Worm (Caenorhabditis elegans) whole organism, L1 larva: Measurements from ENCODE around the gene ptr-4.
A peak's percentile ranks its signal among the peaks of the same experiment; 100 is the strongest.

Experiments used
- C04F5.9 ChIP-seq: sonication (generic microtip); optimal IDR thresholded peaks from 2 replicates; lab custom pipeline; 2016; ENCODE audit warnings: missing genetic modification characterization, missing compliant biosample characterization
- F16B12.6 ChIP-seq: fragments of 150-350 bp; optimal IDR thresholded peaks from 2 replicates; lab custom pipeline; 2014; ENCODE audit warnings: missing biosample characterization, missing genetic modification characterization
- Y116A8C.19 ChIP-seq: sonication (generic microtip); optimal IDR thresholded peaks from 2 replicates; lab custom pipeline; 2016; ENCODE audit warnings: missing compliant biosample characterization, missing genetic modification characterization, borderline replicate concordance
- aha-1 ChIP-seq: fragments of 150-350 bp; optimal IDR thresholded peaks from 2 replicates; lab custom pipeline; 2014; ENCODE audit warnings: missing biosample characterization, missing genetic modification characterization
- alr-1 ChIP-seq: fragments of 200-800 bp; sonication (Bioruptor generic); optimal IDR thresholded peaks from 2 replicates; lab custom pipeline; 2018; ENCODE audit warnings: borderline replicate concordance, mild to moderate bottlenecking, missing genetic modification characterization, missing compliant biosample characterization
- aly-2 ChIP-seq: fragments of 150-350 bp; optimal IDR thresholded peaks from 2 replicates; lab custom pipeline; 2014; ENCODE audit warnings: missing biosample characterization, missing genetic modification characterization
- ama-1 ChIP-seq: fragments of 150-350 bp; optimal IDR thresholded peaks from 2 replicates; lab custom pipeline; 2014
- blmp-1 ChIP-seq: fragments of 150-350 bp; optimal IDR thresholded peaks from 2 replicates; lab custom pipeline; 2014; ENCODE audit warnings: missing biosample characterization, missing genetic modification characterization
- ceh-8 ChIP-seq: fragments of 200-800 bp; sonication (Bioruptor generic); optimal IDR thresholded peaks from 2 replicates; lab custom pipeline; 2018; ENCODE audit warnings: mild to moderate bottlenecking, missing genetic modification characterization, moderate library complexity, missing compliant biosample characterization
- ceh-88 ChIP-seq: fragments of 200-800 bp; sonication (Bioruptor generic); IDR thresholded peaks from 2 replicates; pipeline ENCODE4 v1.3.6; 2022; ENCODE audit warnings: missing genetic modification characterization, missing compliant biosample characterization
- ceh-90 ChIP-seq: sonication (generic microtip); optimal IDR thresholded peaks from 2 replicates; lab custom pipeline; 2016; ENCODE audit warnings: missing genetic modification characterization, missing compliant biosample characterization
- ces-1 ChIP-seq: fragments of 150-350 bp; optimal IDR thresholded peaks from 2 replicates; lab custom pipeline; 2014; ENCODE audit warnings: missing biosample characterization, missing genetic modification reagents, missing genetic modification characterization
- dpl-1 ChIP-seq, 3 experiments: fragments of 150-350 bp in 2 of 3; sonication (generic microtip) in 1 of 3; optimal IDR thresholded peaks; 2 replicates each; lab custom pipeline; 2014 to 2017; ENCODE audit warnings: missing biosample characterization in 3 of 3, missing genetic modification characterization in 3 of 3, missing genetic modification reagents in 3 of 3
- egl-13 ChIP-seq: sonication (generic microtip); optimal IDR thresholded peaks from 2 replicates; lab custom pipeline; 2016; ENCODE audit warnings: missing genotype, missing genetic modification reagents, missing genetic modification characterization, missing compliant biosample characterization
- elt-3 ChIP-seq, 6 experiments: fragments of 150-350 bp in 1 of 6; sonication (generic microtip); optimal IDR thresholded peaks; 2 replicates each; lab custom pipeline; 2017 to 2018; ENCODE audit warnings: missing biosample characterization in 6 of 6, missing genetic modification characterization in 6 of 6, inconsistent platforms in 1 of 6
- fkh-4 ChIP-seq: sonication (generic microtip); optimal IDR thresholded peaks from 2 replicates; lab custom pipeline; 2016; ENCODE audit warnings: missing compliant biosample characterization, missing genetic modification characterization, borderline replicate concordance
- irx-1 ChIP-seq: sonication (generic microtip); optimal IDR thresholded peaks from 2 replicates; lab custom pipeline; 2016; ENCODE audit warnings: missing genetic modification characterization, missing compliant biosample characterization
- isw-1 ChIP-seq: fragments of 200-800 bp; sonication (Bioruptor generic); IDR thresholded peaks from 2 replicates; pipeline ENCODE4 v1.3.6; 2022; ENCODE audit warnings: missing genetic modification characterization, missing compliant biosample characterization
- jun-1 ChIP-seq: fragments of 150-350 bp; optimal IDR thresholded peaks from 2 replicates; lab custom pipeline; 2014; ENCODE audit warnings: missing biosample characterization, missing genetic modification reagents, missing genetic modification characterization
- lin-13 ChIP-seq: fragments of 150-350 bp; optimal IDR thresholded peaks from 2 replicates; lab custom pipeline; 2014; ENCODE audit warnings: missing biosample characterization, missing genetic modification reagents, missing genetic modification characterization
- lin-14 ChIP-seq: fragments of 200-800 bp; sonication (Bioruptor generic); optimal IDR thresholded peaks from 2 replicates; lab custom pipeline; 2018; ENCODE audit warnings: mild to moderate bottlenecking, missing genetic modification characterization, moderate library complexity, missing compliant biosample characterization
- lin-35 ChIP-seq, 2 experiments: fragments of 150-350 bp; optimal IDR thresholded peaks; 2 replicates each; lab custom pipeline; 2014; ENCODE audit warnings: missing biosample characterization in 2 of 2, missing genetic modification characterization in 2 of 2, missing genetic modification reagents in 2 of 2
- lin-39 ChIP-seq: fragments of 150-350 bp; optimal IDR thresholded peaks from 2 replicates; lab custom pipeline; 2014; ENCODE audit warnings: missing biosample characterization, missing genetic modification reagents, missing genetic modification characterization
- lir-3 ChIP-seq: sonication (generic microtip); optimal IDR thresholded peaks from 2 replicates; lab custom pipeline; 2016; ENCODE audit warnings: mild to moderate bottlenecking, missing genetic modification characterization, moderate library complexity, missing compliant biosample characterization; ENCODE audit not compliant: poor library complexity
- mab-9 ChIP-seq: fragments of 200-800 bp; sonication (Bioruptor generic); IDR thresholded peaks from 2 replicates; pipeline ENCODE4 v1.3.6; 2022; ENCODE audit warnings: missing genetic modification reagents, missing genetic modification characterization, missing compliant biosample characterization
- mep-1 ChIP-seq: fragments of 150-350 bp; optimal IDR thresholded peaks from 2 replicates; lab custom pipeline; 2014; ENCODE audit warnings: missing biosample characterization, missing genetic modification characterization
- nhr-11 ChIP-seq: fragments of 150-350 bp; optimal IDR thresholded peaks from 2 replicates; lab custom pipeline; 2014; ENCODE audit warnings: missing biosample characterization, missing genetic modification characterization
- nhr-19 ChIP-seq: fragments of 200-800 bp; sonication (Bioruptor generic); conservative IDR thresholded peaks from 2 replicates; pipeline ENCODE4 v1.3.6; 2022; ENCODE audit warnings: missing genetic modification characterization, missing compliant biosample characterization
- nhr-20 ChIP-seq: sonication (generic microtip); optimal IDR thresholded peaks from 2 replicates; lab custom pipeline; 2016; ENCODE audit warnings: mild to moderate bottlenecking, missing genetic modification characterization, missing compliant biosample characterization
- nhr-28 ChIP-seq: fragments of 150-350 bp; optimal IDR thresholded peaks from 2 replicates; lab custom pipeline; 2014; ENCODE audit warnings: missing biosample characterization, missing genetic modification characterization
- nhr-71 ChIP-seq: sonication (generic microtip); optimal IDR thresholded peaks from 2 replicates; lab custom pipeline; 2016; ENCODE audit warnings: mild to moderate bottlenecking, missing genetic modification characterization, moderate library complexity, missing compliant biosample characterization
- nhr-77 ChIP-seq: fragments of 150-350 bp; optimal IDR thresholded peaks from 2 replicates; lab custom pipeline; 2014; ENCODE audit warnings: missing biosample characterization, missing genetic modification characterization
- nhr-84 ChIP-seq: sonication (generic microtip); optimal IDR thresholded peaks from 2 replicates; lab custom pipeline; 2017; ENCODE audit warnings: missing biosample characterization, missing genetic modification characterization
- nhr-85 ChIP-seq: sonication (generic microtip); peaks from one replicate; lab custom pipeline; 2016; ENCODE audit warnings: missing genetic modification characterization, inconsistent platforms, missing compliant biosample characterization
- pag-3 ChIP-seq: sonication (generic microtip); optimal IDR thresholded peaks from 2 replicates; lab custom pipeline; 2017; ENCODE audit warnings: missing genetic modification characterization, mild to moderate bottlenecking, missing compliant biosample characterization, antibody characterized with exemption, borderline replicate concordance; ENCODE audit not compliant: insufficient read depth
- pqm-1 ChIP-seq: sonication (generic microtip); optimal IDR thresholded peaks from 3 replicates; lab custom pipeline; 2017; ENCODE audit warnings: missing biosample characterization, missing genetic modification characterization
- snu-23 ChIP-seq: sonication (generic microtip); optimal IDR thresholded peaks from 2 replicates; lab custom pipeline; 2016; ENCODE audit warnings: missing genetic modification characterization, missing compliant biosample characterization
- sox-4 ChIP-seq: sonication (generic microtip); optimal IDR thresholded peaks from 2 replicates; lab custom pipeline; 2016; ENCODE audit warnings: missing genetic modification characterization, missing compliant biosample characterization
- sup-37 ChIP-seq: fragments of 200-800 bp; sonication (Bioruptor generic); optimal IDR thresholded peaks from 2 replicates; lab custom pipeline; 2018; ENCODE audit warnings: mild to moderate bottlenecking, missing genetic modification characterization, missing compliant biosample characterization
- tbx-2 ChIP-seq: sonication (generic microtip); optimal IDR thresholded peaks from 2 replicates; lab custom pipeline; 2016; ENCODE audit warnings: missing genetic modification characterization, missing compliant biosample characterization
- unc-130 ChIP-seq: fragments of 150-350 bp; optimal IDR thresholded peaks from 2 replicates; lab custom pipeline; 2017; ENCODE audit warnings: missing biosample characterization, missing genetic modification characterization, inconsistent platforms
- unc-30 ChIP-seq: sonication (generic microtip); optimal IDR thresholded peaks from 2 replicates; lab custom pipeline; 2017; ENCODE audit warnings: missing biosample characterization, missing genetic modification characterization
- unc-86 ChIP-seq: sonication (generic microtip); optimal IDR thresholded peaks from 2 replicates; lab custom pipeline; 2016; ENCODE audit warnings: missing genetic modification characterization, missing compliant biosample characterization
- xbp-1 ChIP-seq: sonication (generic microtip); optimal IDR thresholded peaks from 2 replicates; lab custom pipeline; 2016; ENCODE audit warnings: missing genetic modification characterization, missing compliant biosample characterization
- zag-1 ChIP-seq: fragments of 150-350 bp; optimal IDR thresholded peaks from 2 replicates; lab custom pipeline; 2014; ENCODE audit warnings: missing biosample characterization, missing genetic modification characterization
- ztf-11 ChIP-seq, 2 experiments: sonication (generic microtip); optimal IDR thresholded peaks; 2 replicates each; lab custom pipeline; 2016 to 2017; ENCODE audit warnings: missing genetic modification characterization in 2 of 2, missing biosample characterization in 1 of 2, missing compliant biosample characterization in 1 of 2
- ztf-4 ChIP-seq: fragments of 150-350 bp; optimal IDR thresholded peaks from 2 replicates; lab custom pipeline; 2014; ENCODE audit warnings: missing biosample characterization, missing genetic modification characterization

The ptr-4 gene

ce11 chrX:6040435-6041093 is 25.2 kb downstream of the ptr-4 start (continued):
- TF ChIP-seq jun-1 (tag; lab: Kevin White, UChicago) (no peak), dpl-1 (GFP tag; optimal IDR thresholded peaks at IDR 0.05; lab: Kevin White, UChicago) (no peak)

ce11 chrX:6039544-6039943 is 26.2 kb downstream of the ptr-4 start, which contains the start of gene hsp-25:
Gene hsp-25, minus strand, starts transcription at chrX:6039644.
- TF ChIP-seq ztf-11 (tag; optimal IDR thresholded peaks at IDR 0.05; lab: Kevin White, UChicago), result no peak
- no peak for TF ChIP-seq nhr-19 (GFP tag; lab: Robert Waterston, UW)
- TF ChIP-seq unc-130 (tag; lab: Kevin White, UChicago), result no peak
- no peak for TF ChIP-seq sup-37 (GFP tag; lab: Kevin White, UChicago)
- TF ChIP-seq mab-9, result no peak
- TF ChIP-seq xbp-1 (tag; lab: Kevin White, UChicago), result no peak
- TF ChIP-seq aly-2, result no peak
- no peak for TF ChIP-seq ceh-88

ce11 chrX:6031169-6031568 is 34.6 kb downstream of the ptr-4 start, which contains the start of gene ipp-5:
Gene ipp-5, plus strand, starts transcription at chrX:6031469.
- TF ChIP-seq sox-4 (no peak), nhr-11 (tag; lab: Kevin White, UChicago) (no peak), ztf-4 (tag; lab: Kevin White, UChicago) (no peak), nhr-84 (no peak), blmp-1 (no peak), unc-86 (tag; lab: Kevin White, UChicago) (no peak), isw-1 (GFP tag; lab: Robert Waterston, UW) (no peak), irx-1 (tag; lab: Kevin White, UChicago) (no peak), zag-1 (tag; lab: Kevin White, UChicago) (no peak)
- TF ChIP-seq, all 84 proteins: peak for 0

ce11 chrX:6029075-6029474 is 36.7 kb downstream of the ptr-4 start:
- TF ChIP-seq nhr-11 (tag; lab: Kevin White, UChicago), result no peak
- no peak for TF ChIP-seq sup-37 (GFP tag; lab: Kevin White, UChicago)
- no peak for TF ChIP-seq alr-1 (tag; lab: Kevin White, UChicago)
- no peak for TF ChIP-seq unc-30 (tag; lab: Kevin White, UChicago)
- TF ChIP-seq nhr-77 (tag; lab: Kevin White, UChicago), result no peak
- peak; percentile 55 for TF ChIP-seq nhr-20 (tag; lab: Kevin White, UChicago)
- peak; percentile 84 for TF ChIP-seq nhr-85
- TF ChIP-seq lin-13 (GFP tag; lab: Kevin White, UChicago), result no peak
- no peak for TF ChIP-seq ama-1 (lab: Kevin White, UChicago)
- peak; percentile 49 for TF ChIP-seq lin-14 (GFP tag; lab: Kevin White, UChicago)
- TF ChIP-seq snu-23 (GFP tag; lab: Kevin White, UChicago), result peak; percentile 16
- no peak for TF ChIP-seq lir-3 (tag; lab: Kevin White, UChicago)
- no peak for TF ChIP-seq pqm-1 (tag; lab: Kevin White, UChicago)
- TF ChIP-seq pag-3, result no peak
- TF ChIP-seq egl-13 (tag; lab: Kevin White, UChicago), result no peak
- no peak for TF ChIP-seq nhr-28 (tag; lab: Kevin White, UChicago)
- TF ChIP-seq unc-86 (tag; lab: Kevin White, UChicago), result no peak
- no peak for TF ChIP-seq lin-39 (tag; lab: Kevin White, UChicago)
- no peak for TF ChIP-seq ceh-90 (tag; lab: Kevin White, UChicago)
- TF ChIP-seq fkh-4 (tag; lab: Kevin White, UChicago), result no peak
- TF ChIP-seq F16B12.6, result no peak
- TF ChIP-seq Y116A8C.19, result no peak
- no peak for TF ChIP-seq tbx-2 (tag; lab: Kevin White, UChicago)
- no peak for TF ChIP-seq ces-1 (GFP tag; lab: Kevin White, UChicago)
- peak; percentile 48 for TF ChIP-seq nhr-71
- no peak for TF ChIP-seq ceh-8 (GFP tag; lab: Kevin White, UChicago)
- TF ChIP-seq jun-1 (tag; lab: Kevin White, UChicago), result no peak
- TF ChIP-seq mep-1 (tag; lab: Kevin White, UChicago), result no peak
- peak in 2 of 6 experiments; percentile 8 to 36 for TF ChIP-seq elt-3 (tag; optimal IDR thresholded peaks at IDR 0.05; lab: Kevin White, UChicago)
- TF ChIP-seq C04F5.9 (tag; lab: Kevin White, UChicago), result no peak
- TF ChIP-seq lin-35 (GFP tag; optimal IDR thresholded peaks at IDR 0.05; lab: Kevin White, UChicago), result peak in 1 of 2 experiments; percentile 13
- peak; percentile 36 for TF ChIP-seq blmp-1
- TF ChIP-seq aha-1 (tag; lab: Kevin White, UChicago), result no peak
